Worm (Caenorhabditis elegans): ENCODE data around the gene ZK856.6.

ZK856.6 gene

DNA sequence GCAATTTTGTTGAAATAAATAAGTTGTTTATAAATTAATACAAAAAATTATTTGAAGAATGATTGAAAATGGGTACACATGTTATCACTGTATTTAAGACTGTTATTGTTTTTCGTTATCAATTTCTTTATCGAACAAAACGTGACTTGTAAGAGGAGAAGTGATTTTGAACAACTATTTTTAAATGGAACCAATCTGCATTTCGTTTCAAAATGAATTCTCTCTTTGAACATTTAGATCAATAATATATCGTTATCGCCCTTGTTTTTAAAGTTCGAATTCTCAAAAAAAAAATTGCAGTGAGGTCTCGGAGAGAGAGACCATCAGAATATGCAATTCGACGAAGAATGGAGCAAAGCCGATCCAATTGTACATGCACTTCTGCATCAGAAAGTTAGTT is 19.3 kb upstream of the ZK856.6 start, which contains the start of gene cul-5:
cul-5 (plus strand) TSS at position 301 of the 400 bp plus-strand sequence.
- no peak for TF ChIP-seq hlh-1 (tag; optimal IDR thresholded peaks at IDR 0.05)
- no peak for TF ChIP-seq nhr-28 (tag; optimal IDR thresholded peaks at IDR 0.05)
- TF ChIP-seq sptf-1 (tag; optimal IDR thresholded peaks at IDR 0.05), result no peak
- TF ChIP-seq mep-1 (tag; optimal IDR thresholded peaks at IDR 0.05), result no peak
- TF ChIP-seq blmp-1 (tag; optimal IDR thresholded peaks at IDR 0.05), result no peak
- no peak for TF ChIP-seq ham-2 (GFP tag; optimal IDR thresholded peaks at IDR 0.05)
- TF ChIP-seq ceh-43 (GFP tag; optimal IDR thresholded peaks at IDR 0.05), result no peak
- no peak for TF ChIP-seq nhr-76 (tag; optimal IDR thresholded peaks at IDR 0.05)
- no peak for TF ChIP-seq ces-1 (GFP tag; optimal IDR thresholded peaks at IDR 0.05)
- no peak for TF ChIP-seq snpc-4 (tag; optimal IDR thresholded peaks at IDR 0.05)
- no peak for TF ChIP-seq cnd-1 (tag; optimal IDR thresholded peaks at IDR 0.05)
- no peak for TF ChIP-seq M03D4.4 (tag; optimal IDR thresholded peaks at IDR 0.05)
- no peak for TF ChIP-seq ceh-83 (GFP tag; optimal IDR thresholded peaks at IDR 0.05)
- no peak for TF ChIP-seq nhr-12 (tag; optimal IDR thresholded peaks at IDR 0.05)
- no peak for TF ChIP-seq bed-3 (GFP tag; optimal IDR thresholded peaks at IDR 0.05)
- no peak for TF ChIP-seq elt-3 (tag; optimal IDR thresholded peaks at IDR 0.05)
- TF ChIP-seq unc-62 (GFP tag; optimal IDR thresholded peaks at IDR 0.05), result no peak

DNA sequence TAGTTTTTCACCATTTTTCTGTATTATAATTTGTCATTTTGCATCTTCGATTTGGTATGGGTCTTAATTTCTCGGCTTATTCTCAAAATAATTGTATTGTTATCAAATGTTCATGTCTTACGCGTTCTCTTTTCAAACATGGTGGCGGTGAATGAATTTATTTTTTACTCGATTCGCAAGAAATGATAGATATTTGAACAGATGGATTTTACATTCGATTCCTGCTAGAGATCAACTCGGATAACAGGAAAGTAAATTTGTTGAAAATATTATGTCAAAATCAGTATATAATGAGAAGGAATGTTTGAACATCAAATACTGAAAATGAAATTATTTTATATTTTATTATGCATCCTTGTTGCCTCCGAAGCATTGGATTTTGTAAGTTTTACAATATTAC is 15.5 kb upstream of the ZK856.6 start, which contains the start of gene ZK856.4:
ZK856.4 (plus strand) TSS at position 301 of the 400 bp plus-strand sequence.
- TF ChIP-seq tbx-8 (GFP tag; optimal IDR thresholded peaks at IDR 0.05) (no peak), unc-39 (tag; optimal IDR thresholded peaks at IDR 0.05) (no peak), hlh-1 (tag; optimal IDR thresholded peaks at IDR 0.05) (no peak), ztf-11 (tag; optimal IDR thresholded peaks at IDR 0.05) (no peak), mab-5 (tag; optimal IDR thresholded peaks at IDR 0.05) (no peak), lsy-2 (tag; optimal IDR thresholded peaks at IDR 0.05) (no peak), nhr-237 (tag; optimal IDR thresholded peaks at IDR 0.05) (no peak), ces-1 (GFP tag; optimal IDR thresholded peaks at IDR 0.05) (no peak), cnd-1 (tag; optimal IDR thresholded peaks at IDR 0.05) (no peak), sem-2 (GFP tag; optimal IDR thresholded peaks at IDR 0.05) (no peak), nhr-12 (tag; optimal IDR thresholded peaks at IDR 0.05) (no peak), ham-2 (GFP tag; optimal IDR thresholded peaks at IDR 0.05) (no peak), nhr-76 (tag; optimal IDR thresholded peaks at IDR 0.05) (no peak), pha-4 (tag; optimal IDR thresholded peaks at IDR 0.05) (no peak), mls-2 (tag; optimal IDR thresholded peaks at IDR 0.05) (no peak), elt-3 (tag; optimal IDR thresholded peaks at IDR 0.05) (no peak), snpc-4 (tag; optimal IDR thresholded peaks at IDR 0.05) (no peak), flh-1 (GFP tag; optimal IDR thresholded peaks at IDR 0.05) (no peak), unc-62 (GFP tag; optimal IDR thresholded peaks at IDR 0.05) (no peak), ceh-43 (GFP tag; optimal IDR thresholded peaks at IDR 0.05) (no peak)

DNA sequence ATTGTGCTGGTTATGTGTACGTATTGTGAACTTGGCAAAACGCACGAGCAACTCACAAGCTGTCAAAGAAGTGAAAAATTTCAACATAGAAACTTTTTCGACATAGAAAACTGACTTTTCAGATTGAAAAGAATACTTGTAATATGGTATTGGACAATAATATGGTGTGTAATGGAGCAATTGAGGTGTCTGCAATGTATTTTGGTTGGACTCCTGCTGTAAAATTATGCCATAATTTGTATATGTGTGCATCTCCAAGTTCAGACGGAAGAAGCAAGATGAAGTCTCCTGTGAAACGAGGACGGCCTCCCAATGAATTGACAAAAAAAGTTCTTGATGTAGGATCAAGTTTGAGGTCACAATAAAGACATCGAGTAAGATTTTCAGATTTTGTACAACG is 14.7 kb upstream of the ZK856.6 start:
- TF ChIP-seq flh-1 (GFP tag; optimal IDR thresholded peaks at IDR 0.05), result no peak
- TF ChIP-seq blmp-1 (tag; optimal IDR thresholded peaks at IDR 0.05), result no peak
- TF ChIP-seq ceh-43 (GFP tag; optimal IDR thresholded peaks at IDR 0.05), result no peak
- TF ChIP-seq nhr-2 (tag; optimal IDR thresholded peaks at IDR 0.05), result no peak
- no peak for TF ChIP-seq nhr-28 (tag; optimal IDR thresholded peaks at IDR 0.05)
- TF ChIP-seq mep-1 (tag; optimal IDR thresholded peaks at IDR 0.05), result no peak
- TF ChIP-seq unc-120 (tag; optimal IDR thresholded peaks at IDR 0.05; ENCODE audit: poor library complexity, severe bottlenecking), result no peak
- no peak for TF ChIP-seq unc-62 (GFP tag; optimal IDR thresholded peaks at IDR 0.05)
- TF ChIP-seq lin-13 (tag; optimal IDR thresholded peaks at IDR 0.05), result no peak
- TF ChIP-seq snpc-4 (tag; optimal IDR thresholded peaks at IDR 0.05), result no peak

DNA sequence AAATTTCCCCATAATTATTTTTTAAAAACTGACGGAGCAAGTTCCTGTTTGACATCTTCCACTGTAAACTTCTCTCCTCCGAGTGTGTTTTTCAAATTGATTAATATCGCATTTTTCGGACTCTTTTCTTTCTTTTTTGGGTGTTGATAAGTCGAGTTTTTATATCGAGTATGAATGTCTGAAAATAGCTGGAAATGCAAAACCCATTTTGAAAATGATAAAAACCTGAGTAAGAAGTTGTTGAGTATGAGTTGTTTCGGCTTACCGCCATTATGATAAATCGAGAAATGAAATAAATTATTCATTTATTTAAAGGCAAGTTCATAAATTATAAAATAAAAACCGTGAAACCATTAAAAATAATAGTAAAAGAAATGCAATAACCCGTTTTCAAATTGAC is 12.8 kb upstream of the ZK856.6 start, which contains the start of gene ZK856.18:
ZK856.18 (minus strand) TSS at position 289 of the 400 bp plus-strand sequence.
- TF ChIP-seq ces-1 (GFP tag; optimal IDR thresholded peaks at IDR 0.05), result no peak
- no peak for TF ChIP-seq mep-1 (tag; optimal IDR thresholded peaks at IDR 0.05)
- TF ChIP-seq nhr-2 (tag; optimal IDR thresholded peaks at IDR 0.05), result no peak
- TF ChIP-seq nhr-76 (tag; optimal IDR thresholded peaks at IDR 0.05), result no peak

DNA sequence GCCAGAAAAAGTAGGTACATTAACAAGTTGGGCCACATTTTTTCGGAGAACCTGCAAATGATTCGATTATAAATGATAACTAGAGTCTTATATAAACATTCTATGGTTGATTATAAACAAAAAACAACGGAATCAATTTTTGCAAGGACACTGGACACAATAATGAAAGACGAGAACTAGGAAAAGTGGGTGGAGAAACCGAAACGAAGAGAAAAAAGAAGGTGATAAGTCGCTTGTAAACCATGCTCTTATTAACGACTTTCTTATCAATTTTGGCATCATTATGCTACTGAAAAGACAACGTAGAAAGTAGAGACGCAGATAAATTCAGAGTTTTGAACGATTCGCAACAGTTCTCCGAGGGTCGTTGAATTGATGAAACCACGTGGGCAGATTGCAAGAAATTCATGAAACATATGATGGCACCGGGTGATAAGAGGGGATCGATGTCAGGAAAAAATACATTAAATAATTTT is 8.4 kb upstream of the ZK856.6 start, which contains the start of gene ZK856.5:
ZK856.5 (minus strand) TSS at position 51 of the 476 bp plus-strand sequence.
- TF ChIP-seq mab-5 (tag; optimal IDR thresholded peaks at IDR 0.05) (no peak), ceh-39 (tag; optimal IDR thresholded peaks at IDR 0.05) (no peak)

Measured in whole organism, mixed stage, embryonic.